Worm (Caenorhabditis elegans) whole organism, L4/young adult: Measurements from ENCODE around the gene snf-7.

Source experiments
- W03F9.2 ChIP-seq: fragments of 150-350 bp; optimal IDR thresholded peaks from 2 replicates; lab custom pipeline; 2014; ENCODE audit warnings: missing biosample characterization, missing genetic modification characterization
- dao-5 ChIP-seq: sonication (generic microtip); optimal IDR thresholded peaks from 2 replicates; lab custom pipeline; 2016; ENCODE audit warnings: missing genotype, missing genetic modification characterization, moderate library complexity, missing compliant biosample characterization
- him-1 ChIP-seq: sonication (generic microtip); optimal IDR thresholded peaks from 2 replicates; lab custom pipeline; 2016; ENCODE audit warnings: missing genotype, missing genetic modification reagents, missing genetic modification characterization, missing compliant biosample characterization

ce11 chrIII:12993055-12993454 is 12.2 kb upstream of the snf-7 start:
- TF ChIP-seq him-1: no peak
- TF ChIP-seq W03F9.2 (tag; lab: Kevin White, UChicago): no peak
- no peak for TF ChIP-seq dao-5
